Fruit fly (Drosophila melanogaster) whole organism, embryonic: ENCODE measurements around the gene CG33796.

ENCODE experiments used
- Atf3 ChIP-seq: fragments of 200-800 bp; sonication (Bioruptor generic); optimal IDR thresholded peaks from 3 replicates; lab custom pipeline; 2016; ENCODE audit warnings: missing biosample characterization, missing genetic modification characterization
- CG10147 ChIP-seq: fragments of 200-800 bp; sonication (Bioruptor generic); optimal IDR thresholded peaks from 2 replicates; lab custom pipeline; 2019; ENCODE audit warnings: missing biosample characterization, mild to moderate bottlenecking, missing genetic modification characterization, moderate library complexity
- CG11093 ChIP-seq: fragments of 200-800 bp; sonication (Bioruptor generic); IDR thresholded peaks from 3 replicates; pipeline ENCODE4 v1.3.6; 2022; ENCODE audit warnings: missing biosample characterization, missing genetic modification characterization
- CG11398 ChIP-seq: fragments of 200-800 bp; sonication (Bioruptor generic); optimal IDR thresholded peaks from 2 replicates; lab custom pipeline; 2016; ENCODE audit warnings: missing biosample characterization, missing genetic modification characterization
- CG12219 ChIP-seq: fragments of 200-800 bp; sonication (Bioruptor generic); optimal IDR thresholded peaks from 3 replicates; lab custom pipeline; 2018; ENCODE audit warnings: missing biosample characterization, mild to moderate bottlenecking, missing genetic modification characterization
- CG12769 ChIP-seq: fragments of 200-800 bp; sonication (Bioruptor generic); optimal IDR thresholded peaks from 2 replicates; lab custom pipeline; 2019; ENCODE audit warnings: missing biosample characterization, mild to moderate bottlenecking, missing genetic modification characterization, moderate library complexity
- CG12942 ChIP-seq: fragments of 200-800 bp; sonication (Bioruptor generic); optimal IDR thresholded peaks from 3 replicates; lab custom pipeline; 2016; ENCODE audit warnings: missing biosample characterization, missing genetic modification characterization
- CG13624 ChIP-seq: fragments of 200-800 bp; sonication (Bioruptor generic); optimal IDR thresholded peaks from 2 replicates; lab custom pipeline; 2016; ENCODE audit warnings: missing biosample characterization, missing genetic modification characterization
- CG14014 ChIP-seq: fragments of 200-800 bp; sonication (Bioruptor generic); IDR thresholded peaks from 2 replicates; pipeline ENCODE4 v1.3.6; 2022; ENCODE audit warnings: missing biosample characterization, missing genetic modification characterization
- CG15073 ChIP-seq: fragments of 200-800 bp; sonication (Bioruptor generic); optimal IDR thresholded peaks from 2 replicates; lab custom pipeline; 2016; ENCODE audit warnings: missing biosample characterization, missing genetic modification characterization
- CG15269 ChIP-seq: fragments of 200-800 bp; sonication (Bioruptor generic); optimal IDR thresholded peaks from 2 replicates; lab custom pipeline; 2018; ENCODE audit warnings: missing biosample characterization, mild to moderate bottlenecking, missing genetic modification characterization, moderate library complexity
- CG15696 ChIP-seq: fragments of 200-800 bp; sonication (Bioruptor generic); optimal IDR thresholded peaks from 2 replicates; lab custom pipeline; 2019; ENCODE audit warnings: missing biosample characterization, mild to moderate bottlenecking, missing genetic modification characterization, moderate library complexity
- CG16813 ChIP-seq: fragments of 200-800 bp; sonication (Bioruptor generic); IDR thresholded peaks from 3 replicates; pipeline ENCODE4 v1.3.6; 2022; ENCODE audit warnings: missing biosample characterization, missing genetic modification characterization; ENCODE audit not compliant: partially characterized antibody
- CG18599 ChIP-seq: fragments of 200-800 bp; sonication (Bioruptor generic); optimal IDR thresholded peaks from 3 replicates; lab custom pipeline; 2017; ENCODE audit warnings: missing biosample characterization, missing genetic modification characterization, mild to moderate bottlenecking, moderate library complexity, missing genetic modification reagents
- CG2202 ChIP-seq: fragments of 200-800 bp; sonication (Bioruptor generic); optimal IDR thresholded peaks from 2 replicates; lab custom pipeline; 2018; ENCODE audit warnings: missing biosample characterization, mild to moderate bottlenecking, missing genetic modification characterization
- CG3065 ChIP-seq: fragments of 200-800 bp; sonication (Bioruptor generic); optimal IDR thresholded peaks from 2 replicates; lab custom pipeline; 2016; ENCODE audit warnings: missing biosample characterization, missing genetic modification characterization
- CG4730 ChIP-seq: fragments of 200-800 bp; sonication (Bioruptor generic); IDR thresholded peaks from 2 replicates; pipeline ENCODE4 v1.3.6; 2022; ENCODE audit warnings: missing biosample characterization, missing genetic modification characterization
- CG6254 ChIP-seq: fragments of 200-800 bp; sonication (Bioruptor generic); optimal IDR thresholded peaks from 3 replicates; lab custom pipeline; 2017; ENCODE audit warnings: mild to moderate bottlenecking, missing biosample characterization, missing genetic modification reagents, missing genetic modification characterization
- CG7271 ChIP-seq: fragments of 200-800 bp; sonication (Bioruptor generic); optimal IDR thresholded peaks from 2 replicates; lab custom pipeline; 2018; ENCODE audit warnings: missing biosample characterization, mild to moderate bottlenecking, missing genetic modification characterization, moderate library complexity
- CG8765 ChIP-seq: fragments of 200-800 bp; sonication (Bioruptor generic); IDR thresholded peaks from 2 replicates; pipeline ENCODE4 v1.3.6; 2022; ENCODE audit warnings: missing biosample characterization, missing genetic modification characterization
- CG8924 ChIP-seq: fragments of 200-800 bp; optimal IDR thresholded peaks from 3 replicates; lab custom pipeline; 2019; ENCODE audit warnings: missing biosample characterization, mild to moderate bottlenecking, missing genetic modification characterization, moderate library complexity
- CG9609 ChIP-seq: fragments of 200-800 bp; sonication (Bioruptor generic); optimal IDR thresholded peaks from 3 replicates; lab custom pipeline; 2016; ENCODE audit warnings: missing biosample characterization, missing genetic modification characterization
- CG9817 ChIP-seq: fragments of 200-800 bp; sonication (Bioruptor generic); optimal IDR thresholded peaks from 2 replicates; lab custom pipeline; 2018; ENCODE audit warnings: missing biosample characterization, mild to moderate bottlenecking, missing genetic modification characterization, moderate library complexity
- CkIIα-i1 ChIP-seq: fragments of 200-800 bp; sonication (Bioruptor generic); IDR thresholded peaks from 2 replicates; pipeline ENCODE4 v1.3.6; 2022; ENCODE audit warnings: missing biosample characterization, missing genetic modification characterization
- D19B ChIP-seq: fragments of 200-800 bp; sonication (Bioruptor generic); optimal IDR thresholded peaks from 2 replicates; lab custom pipeline; 2017; ENCODE audit warnings: missing biosample characterization, mild to moderate bottlenecking, missing genetic modification characterization
- Doc3 ChIP-seq: fragments of 200-800 bp; sonication (Bioruptor generic); IDR thresholded peaks from 3 replicates; pipeline ENCODE4 v1.3.6; 2022; ENCODE audit warnings: missing biosample characterization, missing genetic modification characterization; ENCODE audit not compliant: partially characterized antibody
- Dp ChIP-seq: fragments of 200-800 bp; sonication (Bioruptor generic); optimal IDR thresholded peaks from 2 replicates; lab custom pipeline; 2018; ENCODE audit warnings: missing biosample characterization, mild to moderate bottlenecking, missing genetic modification characterization, moderate library complexity
- Dref ChIP-seq: fragments of 200-800 bp; sonication (Bioruptor generic); IDR thresholded peaks from 2 replicates; pipeline ENCODE4 v1.3.6; 2022; ENCODE audit warnings: missing biosample characterization, missing genetic modification characterization
- Hsf ChIP-seq: fragments of 200-800 bp; sonication (Bioruptor generic); optimal IDR thresholded peaks from 3 replicates; lab custom pipeline; 2016; ENCODE audit warnings: missing biosample characterization, missing genetic modification characterization
- Lim3 ChIP-seq: fragments of 200-800 bp; sonication (Bioruptor generic); IDR thresholded peaks from 2 replicates; pipeline ENCODE4 v1.3.6; 2022; ENCODE audit warnings: missing biosample characterization, missing genetic modification characterization
- Lpt ChIP-seq: fragments of >200 bp; optimal IDR thresholded peaks from 2 replicates; lab custom pipeline; 2018; ENCODE audit warnings: missing biosample characterization, missing genetic modification characterization
- MTF-1 ChIP-seq: fragments of 200-800 bp; sonication (Bioruptor generic); optimal IDR thresholded peaks from 2 replicates; lab custom pipeline; 2018; ENCODE audit warnings: missing biosample characterization, mild to moderate bottlenecking, missing genetic modification characterization, borderline replicate concordance
- NC2β ChIP-seq: fragments of 200-800 bp; sonication (Bioruptor generic); optimal IDR thresholded peaks from 2 replicates; lab custom pipeline; 2016; ENCODE audit warnings: missing biosample characterization, missing genetic modification characterization
- NfI ChIP-seq: fragments of 200-800 bp; sonication (Bioruptor generic); optimal IDR thresholded peaks from 3 replicates; lab custom pipeline; 2018; ENCODE audit warnings: missing biosample characterization, mild to moderate bottlenecking, missing genetic modification characterization, moderate library complexity
- Oli ChIP-seq: fragments of 200-800 bp; sonication (Bioruptor generic); optimal IDR thresholded peaks from 2 replicates; lab custom pipeline; 2018; ENCODE audit warnings: missing biosample characterization, mild to moderate bottlenecking, missing genetic modification characterization, moderate library complexity
- Stat92E ChIP-seq, 3 experiments: fragments of >200 bp in 2 of 3; fragments of 200-800 bp in 1 of 3; sonication (Bioruptor generic) in 1 of 3; optimal IDR thresholded peaks; 2 replicates each; lab custom pipeline; 2017 to 2019; ENCODE audit warnings: missing biosample characterization in 3 of 3, missing genetic modification characterization in 3 of 3, mild to moderate bottlenecking in 1 of 3, moderate library complexity in 1 of 3
- al ChIP-seq: fragments of 200-800 bp; sonication (Bioruptor generic); IDR thresholded peaks from 2 replicates; pipeline ENCODE4 v1.3.6; 2022; ENCODE audit warnings: missing biosample characterization, missing genetic modification characterization
- aop ChIP-seq: fragments of 200-800 bp; sonication (Bioruptor generic); IDR thresholded peaks from 2 replicates; pipeline ENCODE4 v1.3.6; 2022; ENCODE audit warnings: missing biosample characterization, missing genetic modification characterization
- ato ChIP-seq: fragments of 200-800 bp; sonication (Bioruptor generic); IDR thresholded peaks from 2 replicates; pipeline ENCODE4 v1.3.6; 2022; ENCODE audit warnings: missing biosample characterization, missing genetic modification characterization; ENCODE audit not compliant: partially characterized antibody
- bbx ChIP-seq: fragments of 200-800 bp; sonication (Bioruptor generic); IDR thresholded peaks from 2 replicates; pipeline ENCODE4 v1.3.6; 2022; ENCODE audit warnings: missing biosample characterization, missing genetic modification characterization; ENCODE audit not compliant: partially characterized antibody
- chm ChIP-seq: fragments of 200-800 bp; sonication (Bioruptor generic); IDR thresholded peaks from 2 replicates; pipeline ENCODE4 v1.3.6; 2022; ENCODE audit warnings: missing biosample characterization, missing genetic modification characterization
- chn ChIP-seq: fragments of 200-800 bp; sonication (Bioruptor generic); optimal IDR thresholded peaks from 2 replicates; lab custom pipeline; 2016; ENCODE audit warnings: missing biosample characterization, missing genetic modification characterization
- danr ChIP-seq: fragments of 200-800 bp; sonication (Bioruptor generic); IDR thresholded peaks from 2 replicates; pipeline ENCODE4 v1.3.6; 2022; ENCODE audit warnings: missing biosample characterization, missing genetic modification characterization
- dm ChIP-seq: fragments of 200-800 bp; sonication (Bioruptor generic); optimal IDR thresholded peaks from 3 replicates; lab custom pipeline; 2016; ENCODE audit warnings: missing biosample characterization, missing genetic modification characterization
- esg ChIP-seq: fragments of 200-800 bp; sonication (Bioruptor generic); conservative IDR thresholded peaks from 2 replicates; pipeline ENCODE4 v1.3.6; 2022; ENCODE audit warnings: missing biosample characterization, missing genetic modification characterization
- hth ChIP-seq: fragments of >200 bp; optimal IDR thresholded peaks from 2 replicates; lab custom pipeline; 2017; ENCODE audit warnings: inconsistent platforms
- ind ChIP-seq: fragments of 200-800 bp; sonication (Bioruptor generic); optimal IDR thresholded peaks from 3 replicates; lab custom pipeline; 2016; ENCODE audit warnings: missing biosample characterization, missing genetic modification characterization
- mirr ChIP-seq: fragments of 200-800 bp; sonication (Bioruptor generic); optimal IDR thresholded peaks from 3 replicates; lab custom pipeline; 2018; ENCODE audit warnings: missing biosample characterization, mild to moderate bottlenecking, missing genetic modification characterization
- pho ChIP-seq: fragments of 200-800 bp; sonication (Bioruptor generic); optimal IDR thresholded peaks from 2 replicates; lab custom pipeline; 2016; ENCODE audit warnings: missing biosample characterization, missing genetic modification characterization
- sqz ChIP-seq: fragments of 200-800 bp; sonication (Bioruptor generic); optimal IDR thresholded peaks from 3 replicates; lab custom pipeline; 2018; ENCODE audit warnings: missing biosample characterization, mild to moderate bottlenecking, missing genetic modification characterization
- tin ChIP-seq: fragments of 200-800 bp; sonication (Bioruptor generic); optimal IDR thresholded peaks from 3 replicates; lab custom pipeline; 2016; ENCODE audit warnings: missing biosample characterization, missing genetic modification characterization

CG33796 gene

DNA sequence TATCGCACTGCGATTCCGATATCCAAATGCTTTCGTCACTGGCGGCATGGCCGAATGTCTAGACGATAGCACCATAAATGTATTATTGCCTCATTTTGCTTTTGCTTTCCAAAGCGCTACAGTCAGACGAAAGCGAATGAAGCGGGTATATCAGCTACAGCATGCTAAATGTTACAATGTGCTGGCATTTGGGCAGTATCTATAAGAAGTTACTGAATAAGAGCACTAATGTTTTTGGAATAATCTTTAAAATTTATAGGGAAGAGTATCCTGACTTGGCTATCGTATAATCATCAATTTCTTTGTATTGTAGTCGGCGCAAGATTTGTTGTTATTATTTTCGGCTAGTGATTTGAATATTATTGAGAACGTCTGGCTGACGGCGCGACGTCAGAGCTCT is 33.3 kb upstream of the CG33796 start (continued):
- TF ChIP-seq dm (GFP tag; lab: Kevin White, UChicago) (peak; percentile 1), CG12219 (peak; percentile 79), CG6254 (GFP tag; lab: Kevin White, UChicago) (peak; percentile 24), CG3065 (GFP tag; lab: Kevin White, UChicago) (peak; percentile 3), mirr (GFP tag; lab: Kevin White, UChicago) (peak; percentile 60), CG11398 (GFP tag; lab: Kevin White, UChicago) (peak; percentile 34), chm (GFP tag; lab: Robert Waterston, UW) (no peak), Lim3 (GFP tag; lab: Robert Waterston, UW) (peak; percentile 69; the same call in 1 of the 2 replicates), MTF-1 (GFP tag; lab: Kevin White, UChicago) (peak; percentile 62), CG7271 (no peak), ind (GFP tag; lab: Kevin White, UChicago) (peak; percentile 86), CG15269 (peak; percentile 85), CG14014 (peak; percentile 88), CG9609 (peak; percentile 72), Dp (GFP tag; lab: Kevin White, UChicago) (no peak), aop (GFP tag; lab: Robert Waterston, UW) (peak; percentile 57; the same call in 1 of the 2 replicates), CG16813 (GFP tag; lab: Robert Waterston, UW) (no peak), CG15073 (GFP tag; lab: Kevin White, UChicago) (no peak), CG8924 (tag; lab: Kevin White, UChicago) (peak; percentile 70), NfI (GFP tag; lab: Kevin White, UChicago) (peak; percentile 81), CkIIα-i1 (GFP tag; lab: Robert Waterston, UW) (peak; percentile 75; the same call in 1 of the 2 replicates), CG15696 (peak; percentile 18), Atf3 (GFP tag; lab: Kevin White, UChicago) (peak; percentile 51), hth (lab: Kevin White, UChicago) (no peak), Oli (tag; lab: Kevin White, UChicago) (peak; percentile 73), D19B (GFP tag; lab: Kevin White, UChicago) (peak; percentile 75), CG4730 (GFP tag; lab: Robert Waterston, UW) (peak; percentile 80), Lpt (GFP tag; lab: Kevin White, UChicago) (no peak), CG10147 (GFP tag; lab: Kevin White, UChicago) (peak; percentile 75), al (GFP tag; lab: Robert Waterston, UW) (peak; percentile 77), CG2202 (tag; lab: Kevin White, UChicago) (no peak), CG12942 (GFP tag; lab: Kevin White, UChicago) (peak; percentile 27), Hsf (GFP tag; lab: Kevin White, UChicago) (peak; percentile 78), bbx (no peak), pho (GFP tag; lab: Kevin White, UChicago) (peak; percentile 77), NC2β (peak; percentile 9), CG13624 (GFP tag; lab: Kevin White, UChicago) (peak; percentile 88), esg (GFP tag; lab: Robert Waterston, UW) (peak; percentile 82), danr (GFP tag; lab: Robert Waterston, UW) (peak; percentile 73), chn (peak; percentile 57), CG11093 (peak; percentile 83), Dref (GFP tag; lab: Robert Waterston, UW) (no peak), CG12769 (tag; lab: Kevin White, UChicago) (peak; percentile 91), ato (GFP tag; lab: Robert Waterston, UW) (no peak), tin (peak; percentile 65), CG8765 (no peak), sqz (GFP tag; lab: Kevin White, UChicago) (no peak), CG18599 (GFP tag; lab: Kevin White, UChicago) (peak; percentile 90), Doc3 (GFP tag; lab: Robert Waterston, UW) (no peak), Stat92E (GFP tag; optimal IDR thresholded peaks at IDR 0.05; lab: Kevin White, UChicago) (no peak), CG9817 (tag; lab: Kevin White, UChicago) (peak; percentile 80)
